Worm (Caenorhabditis elegans) whole organism, mixed stage, embryonic: ENCODE data around the gene ZK809.9.
A peak's percentile ranks its signal among the peaks of the same experiment; 100 is the strongest.

Experiments
- ces-1 ChIP-seq: fragments of 150-350 bp; optimal IDR thresholded peaks from 2 replicates; lab custom pipeline; 2014; ENCODE audit warnings: missing biosample characterization, missing genetic modification reagents, missing genetic modification characterization
- lsy-2 ChIP-seq: fragments of 150-350 bp; optimal IDR thresholded peaks from 2 replicates; lab custom pipeline; 2014; ENCODE audit warnings: missing biosample characterization, missing genetic modification characterization
- mep-1 ChIP-seq: fragments of 150-350 bp; optimal IDR thresholded peaks from 2 replicates; lab custom pipeline; 2017; ENCODE audit warnings: missing biosample characterization, missing genetic modification reagents, missing genetic modification characterization, inconsistent platforms
- pha-4 ChIP-seq: fragments of 150-350 bp; optimal IDR thresholded peaks from 2 replicates; lab custom pipeline; 2018; ENCODE audit warnings: missing biosample characterization, missing genetic modification reagents, missing genetic modification characterization
- snpc-4 ChIP-seq: fragments of 150-350 bp; optimal IDR thresholded peaks from 2 replicates; lab custom pipeline; 2014; ENCODE audit warnings: missing biosample characterization, missing genetic modification characterization
- sptf-1 ChIP-seq: sonication (generic microtip); optimal IDR thresholded peaks from 2 replicates; lab custom pipeline; 2017; ENCODE audit warnings: mild to moderate bottlenecking, missing genetic modification characterization, moderate library complexity, missing compliant biosample characterization
- unc-39 ChIP-seq: fragments of 150-350 bp; optimal IDR thresholded peaks from 2 replicates; lab custom pipeline; 2014; ENCODE audit warnings: missing biosample characterization, missing genetic modification characterization
- unc-62 ChIP-seq: fragments of 150-350 bp; optimal IDR thresholded peaks from 2 replicates; lab custom pipeline; 2014; ENCODE audit warnings: missing biosample characterization, missing genetic modification reagents, missing genetic modification characterization

DNA sequence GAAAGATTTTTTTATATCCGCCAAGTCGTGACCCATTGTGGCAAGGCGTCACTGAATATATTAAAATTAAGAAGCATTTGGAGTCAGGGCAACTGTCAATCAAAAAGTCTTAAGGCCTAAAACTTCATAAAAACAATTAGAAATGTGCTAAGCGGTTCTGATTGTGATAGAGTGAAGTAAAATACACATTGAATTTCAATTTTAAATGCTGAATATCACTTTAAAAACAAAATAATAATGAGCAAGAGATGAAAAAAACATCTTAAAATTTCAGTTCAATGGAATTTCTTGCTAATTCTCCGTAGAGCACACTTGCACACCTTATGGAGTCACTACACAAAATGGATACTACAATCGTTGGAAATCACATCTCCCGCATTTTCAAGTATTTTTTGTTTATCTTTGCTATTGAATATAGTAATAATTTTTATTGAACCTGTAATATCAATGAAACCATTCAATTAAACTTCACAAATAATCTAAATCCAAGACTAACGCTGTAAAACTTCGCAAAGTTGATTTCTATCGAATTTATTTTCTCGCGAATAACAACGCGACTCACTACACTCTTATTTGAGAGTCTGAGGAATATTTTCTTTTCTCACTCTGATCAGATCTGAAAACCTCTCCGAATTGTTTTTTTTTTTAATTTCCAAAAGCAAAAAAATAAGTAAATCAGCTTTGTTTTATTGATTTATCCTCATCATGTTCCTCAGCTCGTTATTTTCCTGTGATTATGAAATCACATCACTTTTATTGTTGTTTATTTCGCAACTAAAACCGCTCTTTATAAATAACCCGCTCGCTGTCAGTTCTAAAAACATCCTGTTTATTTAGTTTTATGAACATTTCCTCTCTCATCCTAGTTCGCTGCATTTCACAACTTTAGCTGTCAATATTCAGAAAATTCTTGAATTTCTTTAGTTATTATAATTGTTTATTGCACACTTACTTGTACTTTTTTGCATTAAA, 29.4 kb upstream of the ZK809.9 start, which contains the start of gene mars-1:
- TF ChIP-seq pha-4 (tag; lab: Kevin White, UChicago) (peak; percentile 20), unc-39 (no peak), ces-1 (peak; percentile 65), snpc-4 (tag; lab: Kevin White, UChicago) (no peak), mep-1 (tag; lab: Kevin White, UChicago) (peak; percentile 17), lsy-2 (peak; percentile 60), unc-62 (no peak), sptf-1 (tag; lab: Kevin White, UChicago) (peak; percentile 50)
